Fruit fly (Drosophila melanogaster): ENCODE results near the gene Rcd-1.

Rcd-1 gene

dm6 chrX:19666991-19667409 lies 28.4 kb downstream of the Rcd-1 start, which contains the start of gene Zw (continued):
- TF ChIP-seq Side (GFP tag; optimal IDR thresholded peaks at IDR 0.05): peak; percentile 24
- peak; percentile 25 for TF ChIP-seq CG1602 (GFP tag; optimal IDR thresholded peaks at IDR 0.05)
- peak; percentile 35; the same call in 1 of the 2 replicates for TF ChIP-seq E2f2 (GFP tag; IDR thresholded peaks at IDR 0.05)
- TF ChIP-seq wek (GFP tag; optimal IDR thresholded peaks at IDR 0.05): no peak
- TF ChIP-seq CG17186 (GFP tag; optimal IDR thresholded peaks at IDR 0.05): no peak
- peak in 1 of 2 experiments; percentile 70 for TF ChIP-seq crp (GFP tag; optimal IDR thresholded peaks at IDR 0.05)
- no peak for TF ChIP-seq Asciz (GFP tag; optimal IDR thresholded peaks at IDR 0.05)
- TF ChIP-seq Abd-B (GFP tag; optimal IDR thresholded peaks at IDR 0.05): no peak
- peak; percentile 11 for TF ChIP-seq CG1647 (GFP tag; optimal IDR thresholded peaks at IDR 0.05)
- TF ChIP-seq stc (GFP tag; IDR thresholded peaks at IDR 0.05): no peak
- 0 out of 2 replicates have a peak, but pooled peaks have one; percentile 28 for TF ChIP-seq wdn (GFP tag; IDR thresholded peaks at IDR 0.05)
- no peak for TF ChIP-seq CG6683 (GFP tag; optimal IDR thresholded peaks at IDR 0.05)
- 0 out of 2 replicates have a peak, but pooled peaks have one; percentile 34 for TF ChIP-seq CG7372 (GFP tag; IDR thresholded peaks at IDR 0.05)
- TF ChIP-seq ase (GFP tag; IDR thresholded peaks at IDR 0.05): peak; percentile 46; the same call in 1 of the 3 replicates
- no peak for TF ChIP-seq CG10462 (GFP tag; optimal IDR thresholded peaks at IDR 0.05)
- no peak for TF ChIP-seq insv (GFP tag; optimal IDR thresholded peaks at IDR 0.05)
- peak; percentile 52 for TF ChIP-seq CG10366 (GFP tag; IDR thresholded peaks at IDR 0.05)
- TF ChIP-seq Hey (tag; optimal IDR thresholded peaks at IDR 0.05): no peak
- TF ChIP-seq gt (GFP tag; IDR thresholded peaks at IDR 0.05): no peak
- TF ChIP-seq B-H2 (GFP tag; optimal IDR thresholded peaks at IDR 0.05): peak; percentile 48
- TF ChIP-seq CG31224 (GFP tag; IDR thresholded peaks at IDR 0.05): 0 out of 2 replicates have a peak, but pooled peaks have one; percentile 38
- peak; percentile 29; the same call in 1 of the 3 replicates for TF ChIP-seq B-H1 (GFP tag; IDR thresholded peaks at IDR 0.05)
- no peak for TF ChIP-seq Doc2 (GFP tag; IDR thresholded peaks at IDR 0.05)
- no peak for TF ChIP-seq Myb (GFP tag; optimal IDR thresholded peaks at IDR 0.05)
- no peak for TF ChIP-seq corto (GFP tag; optimal IDR thresholded peaks at IDR 0.05)
- TF ChIP-seq vvl (GFP tag; IDR thresholded peaks at IDR 0.05): peak; percentile 84
- peak; percentile 42 for TF ChIP-seq inv (GFP tag; IDR thresholded peaks at IDR 0.05; ENCODE audit: partially characterized antibody)
- no peak for TF ChIP-seq CG11696 (GFP tag; IDR thresholded peaks at IDR 0.05)
- peak; percentile 46 for TF ChIP-seq mirr (GFP tag; optimal IDR thresholded peaks at IDR 0.05)
- TF ChIP-seq HmgZ (tag; optimal IDR thresholded peaks at IDR 0.05): peak; percentile 62
- peak; percentile 35 for TF ChIP-seq Antp (GFP tag; optimal IDR thresholded peaks at IDR 0.05)
- no peak for TF ChIP-seq CG12659 (GFP tag; optimal IDR thresholded peaks at IDR 0.05)
- peak; percentile 9 for TF ChIP-seq caup (GFP tag; optimal IDR thresholded peaks at IDR 0.05; ENCODE audit: severe bottlenecking)
- no peak for TF ChIP-seq CG13123 (GFP tag; optimal IDR thresholded peaks at IDR 0.05)
- TF ChIP-seq CG14860 (GFP tag; IDR thresholded peaks at IDR 0.05; ENCODE audit: partially characterized antibody): no peak
- TF ChIP-seq fd64A (GFP tag; optimal IDR thresholded peaks at IDR 0.05): no peak
- no peak for TF ChIP-seq NC2β (GFP tag; optimal IDR thresholded peaks at IDR 0.05)
- peak; percentile 45; the same call in 1 of the 2 replicates for TF ChIP-seq ttk (GFP tag; IDR thresholded peaks at IDR 0.05)
- no peak for TF ChIP-seq sc (optimal IDR thresholded peaks at IDR 0.05)
- no peak for TF ChIP-seq sc (GFP tag; optimal IDR thresholded peaks at IDR 0.05)
- peak; percentile 19 for TF ChIP-seq HHEX (GFP tag; optimal IDR thresholded peaks at IDR 0.05)
- TF ChIP-seq Gug (GFP tag; IDR thresholded peaks at IDR 0.05): peak; percentile 93
- peak; percentile 26 for TF ChIP-seq BtbVII (GFP tag; optimal IDR thresholded peaks at IDR 0.05)
- TF ChIP-seq Adf1 (GFP tag; IDR thresholded peaks at IDR 0.05): peak; percentile 83
- peak; percentile 66 for TF ChIP-seq Xrp1 (GFP tag; IDR thresholded peaks at IDR 0.05)
- no peak for TF ChIP-seq ro (GFP tag; IDR thresholded peaks at IDR 0.05)
- no peak for TF ChIP-seq Bteb2 (GFP tag; optimal IDR thresholded peaks at IDR 0.05)
- TF ChIP-seq ftz-f1 (GFP tag; optimal IDR thresholded peaks at IDR 0.05): no peak
- peak; percentile 60 for TF ChIP-seq CG12769 (tag; optimal IDR thresholded peaks at IDR 0.05)
- TF ChIP-seq Ets65A (GFP tag): peak; percentile 80
- peak; percentile 38 for TF ChIP-seq CG34376 (GFP tag; optimal IDR thresholded peaks at IDR 0.05)

All from whole organism, embryonic.